Fruit fly (Drosophila melanogaster) whole organism: ENCODE results near the gene CG13724.

ENCODE experiments used
- CG8478 ChIP-seq: fragments of >200 bp; optimal IDR thresholded peaks from 2 replicates; lab custom pipeline; 2018; ENCODE audit warnings: inconsistent platforms
- Dll ChIP-seq: fragments of >200 bp; optimal IDR thresholded peaks from 2 replicates; lab custom pipeline; 2017
- EcR ChIP-seq, 2 experiments: fragments of >200 bp; optimal IDR thresholded peaks; 2 replicates each; lab custom pipeline; 2017; ENCODE audit warnings: missing biosample characterization in 2 of 2, missing genetic modification characterization in 2 of 2, missing genetic modification reagents in 2 of 2
- pan ChIP-seq: fragments of >200 bp; optimal IDR thresholded peaks from 2 replicates; lab custom pipeline; 2017
- psq ChIP-seq: fragments of >200 bp; optimal IDR thresholded peaks from 2 replicates; lab custom pipeline; 2017
- usp ChIP-seq: fragments of >200 bp; optimal IDR thresholded peaks from 2 replicates; lab custom pipeline; 2017; ENCODE audit warnings: missing biosample characterization, missing genetic modification characterization, mixed read lengths

CG13724 gene

DNA sequence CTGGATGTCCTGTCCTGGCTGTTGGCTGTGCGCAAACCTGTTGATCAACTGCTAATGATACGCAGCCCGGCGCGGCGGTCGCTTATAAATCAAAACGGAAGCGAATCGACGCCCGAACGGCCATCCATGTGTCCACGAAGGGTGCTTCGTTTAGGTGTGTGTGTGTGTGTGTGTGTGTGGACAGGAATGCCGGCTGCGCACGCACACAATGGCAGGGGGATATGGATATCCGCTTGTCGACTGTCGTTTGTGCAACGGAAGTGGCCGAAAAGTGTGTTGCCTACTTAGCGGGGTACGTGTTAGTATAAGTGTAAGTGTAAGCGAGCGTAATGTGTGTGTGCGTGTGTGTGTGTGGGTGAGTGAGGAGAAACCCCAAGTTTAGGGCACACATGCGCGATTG is 27.0 kb downstream of the CG13724 start, which contains the start of gene Mip:
Gene Mip (minus strand): TSS at position 63 of the 400 bp plus-strand sequence.
- TF ChIP-seq Dll: no peak
- TF ChIP-seq psq (lab: Kevin White, UChicago): no peak
- TF ChIP-seq EcR (GFP tag; optimal IDR thresholded peaks at IDR 0.05; lab: Kevin White, UChicago): no peak
- TF ChIP-seq CG8478: no peak
- TF ChIP-seq pan (lab: Kevin White, UChicago): no peak
- no peak for TF ChIP-seq usp (GFP tag; lab: Kevin White, UChicago)

DNA sequence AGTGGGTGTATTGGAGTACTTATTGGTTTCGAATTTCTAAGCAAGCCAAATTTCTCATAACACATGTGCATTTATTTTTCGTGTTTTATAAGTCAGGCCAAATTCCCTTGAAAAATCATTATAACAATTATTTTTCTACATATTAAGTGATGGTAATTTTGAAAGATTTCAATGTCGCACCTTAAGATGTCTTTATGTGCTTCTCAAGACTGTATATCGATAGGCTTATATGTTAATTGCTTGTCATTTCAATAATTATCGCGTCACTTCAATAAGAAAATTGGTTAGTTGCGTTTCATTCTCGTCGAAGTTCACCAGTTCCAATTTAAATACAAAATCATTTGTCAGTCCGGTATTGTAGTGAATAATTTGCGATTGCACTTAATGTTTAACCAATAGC is 28.9 kb downstream of the CG13724 start, which contains the start of gene CG7692:
Gene CG7692 (plus strand): TSS at position 301 of the 400 bp plus-strand sequence.
- no peak for TF ChIP-seq psq (lab: Kevin White, UChicago)
- TF ChIP-seq pan (lab: Kevin White, UChicago): no peak
- TF ChIP-seq CG8478: no peak
- no peak for TF ChIP-seq Dll
- no peak for TF ChIP-seq EcR (GFP tag; optimal IDR thresholded peaks at IDR 0.05; lab: Kevin White, UChicago)
- no peak for TF ChIP-seq usp (GFP tag; lab: Kevin White, UChicago)

- TF ChIP-seq CG8478: no peak
- TF ChIP-seq psq (lab: Kevin White, UChicago): no peak
- no peak for TF ChIP-seq pan (lab: Kevin White, UChicago)
- TF ChIP-seq EcR (GFP tag; optimal IDR thresholded peaks at IDR 0.05; lab: Kevin White, UChicago): no peak
- TF ChIP-seq usp (GFP tag; lab: Kevin White, UChicago): no peak
- no peak for TF ChIP-seq Dll
These were observed 30.2 kb downstream of the CG13724 start for dm6 chr3L:17352812-17353211.

- no peak for TF ChIP-seq Dll
- no peak for TF ChIP-seq psq (lab: Kevin White, UChicago)
- TF ChIP-seq usp (GFP tag; lab: Kevin White, UChicago): no peak
- TF ChIP-seq pan (lab: Kevin White, UChicago): no peak
- no peak for TF ChIP-seq EcR (GFP tag; optimal IDR thresholded peaks at IDR 0.05; lab: Kevin White, UChicago)
- TF ChIP-seq CG8478: no peak
These were observed 34.8 kb downstream of the CG13724 start for dm6 chr3L:17357431-17357830.

DNA sequence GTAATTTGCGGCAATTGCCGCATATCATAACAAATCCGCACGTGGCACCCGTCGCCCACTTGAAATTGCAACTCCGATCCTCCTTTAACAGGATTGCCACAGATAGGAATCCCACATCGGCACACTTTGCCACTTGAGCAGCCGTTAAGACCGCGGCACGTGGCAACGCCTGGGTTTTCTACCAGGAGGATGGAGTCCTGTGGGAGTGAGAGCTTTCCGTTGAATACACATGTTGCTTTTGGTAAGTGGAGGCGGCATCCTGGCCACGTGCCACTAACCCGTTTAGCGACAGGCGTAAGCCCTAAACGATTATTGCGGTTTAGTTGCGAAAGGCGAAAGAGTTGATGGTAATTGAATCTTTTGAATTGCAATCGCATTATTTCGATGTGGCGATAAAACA is 35.8 kb downstream of the CG13724 start:
- no peak for TF ChIP-seq EcR (GFP tag; optimal IDR thresholded peaks at IDR 0.05; lab: Kevin White, UChicago)
- TF ChIP-seq CG8478: no peak
- TF ChIP-seq usp (GFP tag; lab: Kevin White, UChicago): no peak
- TF ChIP-seq pan (lab: Kevin White, UChicago): no peak
- TF ChIP-seq Dll: no peak

- TF ChIP-seq psq (lab: Kevin White, UChicago) (no peak), CG8478 (no peak), Dll (no peak), usp (GFP tag; lab: Kevin White, UChicago) (no peak), pan (lab: Kevin White, UChicago) (no peak), EcR (GFP tag; optimal IDR thresholded peaks at IDR 0.05; lab: Kevin White, UChicago) (no peak)
These were observed 36.7 kb downstream of the CG13724 start, which contains the start of gene tap for dm6 chr3L:17359225-17359773. Gene tap (plus strand): TSS chr3L:17359682.

dm6 chr3L:17361925-17362324 is 39.3 kb downstream of the CG13724 start:
- TF ChIP-seq usp (GFP tag; lab: Kevin White, UChicago) (no peak), Dll (no peak), psq (lab: Kevin White, UChicago) (no peak), pan (lab: Kevin White, UChicago) (no peak), EcR (GFP tag; optimal IDR thresholded peaks at IDR 0.05; lab: Kevin White, UChicago) (no peak), CG8478 (no peak)

DNA sequence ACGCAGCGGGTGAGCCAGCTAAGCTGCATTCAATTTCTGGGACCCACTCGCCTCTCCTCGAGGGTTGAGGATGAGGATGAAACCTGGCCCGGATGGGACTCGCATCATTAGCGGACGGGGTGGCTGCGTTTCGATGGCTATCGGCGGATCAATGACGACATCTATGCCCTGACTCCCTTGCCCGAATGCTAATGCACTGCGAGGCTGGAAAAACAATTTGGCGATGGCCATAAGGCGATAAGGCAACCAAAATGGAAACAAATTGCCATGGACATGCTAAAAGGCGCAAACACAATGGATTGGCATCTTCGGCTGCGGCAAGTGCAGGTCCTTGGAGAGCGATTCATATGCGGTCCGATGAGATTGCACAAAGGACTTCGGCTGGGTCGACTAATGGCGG is 40.3 kb downstream of the CG13724 start:
- TF ChIP-seq pan (lab: Kevin White, UChicago) (no peak), usp (GFP tag; lab: Kevin White, UChicago) (no peak), CG8478 (no peak), Dll (no peak), psq (lab: Kevin White, UChicago) (no peak), EcR (GFP tag; optimal IDR thresholded peaks at IDR 0.05; lab: Kevin White, UChicago) (no peak)

DNA sequence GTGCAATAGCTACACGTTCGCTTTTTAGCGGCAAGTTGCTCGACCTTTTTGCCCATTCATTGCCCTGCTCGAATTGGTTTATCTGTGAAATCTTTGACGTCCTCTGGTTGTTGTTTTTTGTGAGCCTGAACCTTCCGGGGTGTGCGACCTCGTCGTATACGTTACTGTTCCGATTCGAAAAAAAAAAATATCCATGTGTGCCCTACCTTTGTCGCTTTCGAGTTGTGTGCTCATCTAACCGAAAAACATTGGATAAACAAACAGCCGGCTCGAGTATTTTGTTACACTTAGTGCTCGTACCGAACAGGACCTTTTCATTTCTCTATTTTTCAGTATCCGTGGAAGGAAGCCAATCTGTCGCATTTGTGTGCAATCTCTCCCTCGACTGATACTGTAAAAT is 41.4 kb downstream of the CG13724 start:
- TF ChIP-seq psq (lab: Kevin White, UChicago) (no peak), pan (lab: Kevin White, UChicago) (no peak), usp (GFP tag; lab: Kevin White, UChicago) (no peak), EcR (GFP tag; optimal IDR thresholded peaks at IDR 0.05; lab: Kevin White, UChicago) (no peak), Dll (no peak), CG8478 (no peak)

- TF ChIP-seq usp (GFP tag; lab: Kevin White, UChicago) (no peak), CG8478 (no peak), Dll (no peak), EcR (GFP tag; optimal IDR thresholded peaks at IDR 0.05; lab: Kevin White, UChicago) (no peak), psq (lab: Kevin White, UChicago) (no peak), pan (lab: Kevin White, UChicago) (no peak)
These were observed 44.3 kb downstream of the CG13724 start for dm6 chr3L:17366936-17367335.
